Fruit fly (Drosophila melanogaster) whole organism, wandering third instar larva: Measurements from ENCODE around the gene CG17917.

ENCODE experiments used
- CG9705 ChIP-seq: fragments of 200-800 bp; sonication (Bioruptor generic); optimal IDR thresholded peaks from 2 replicates; lab custom pipeline; 2018; ENCODE audit warnings: missing biosample characterization, mild to moderate bottlenecking, missing genetic modification characterization
- Hnf4 ChIP-seq: fragments of 200-800 bp; sonication (Bioruptor generic); optimal IDR thresholded peaks from 2 replicates; lab custom pipeline; 2016; ENCODE audit warnings: missing biosample characterization, mild to moderate bottlenecking, missing genetic modification characterization
- Hr78 ChIP-seq: fragments of >200 bp; optimal IDR thresholded peaks from 2 replicates; lab custom pipeline; 2017; ENCODE audit warnings: missing biosample characterization, missing genetic modification characterization
- Jra ChIP-seq: sonication (Bioruptor generic); optimal IDR thresholded peaks from 2 replicates; lab custom pipeline; 2016; ENCODE audit warnings: missing biosample characterization, missing genetic modification characterization
- Myc ChIP-seq: fragments of >200 bp; optimal IDR thresholded peaks from 2 replicates; lab custom pipeline; 2017
- OdsH ChIP-seq: fragments of 200-800 bp; sonication (Bioruptor generic); optimal IDR thresholded peaks from 2 replicates; lab custom pipeline; 2016; ENCODE audit warnings: missing biosample characterization, mild to moderate bottlenecking, missing genetic modification characterization
- fru ChIP-seq: fragments of 200-800 bp; sonication (Bioruptor generic); optimal IDR thresholded peaks from 3 replicates; lab custom pipeline; 2016; ENCODE audit warnings: missing biosample characterization, mild to moderate bottlenecking, missing genetic modification characterization
- h ChIP-seq: fragments of 200-800 bp; sonication (Bioruptor generic); optimal IDR thresholded peaks from 3 replicates; lab custom pipeline; 2016; ENCODE audit warnings: missing biosample characterization, mild to moderate bottlenecking, missing genetic modification characterization
- lola ChIP-seq: fragments of >200 bp; optimal IDR thresholded peaks from 2 replicates; lab custom pipeline; 2017; ENCODE audit warnings: missing biosample characterization, missing genetic modification characterization
- pan ChIP-seq: fragments of >200 bp; optimal IDR thresholded peaks from 2 replicates; lab custom pipeline; 2017
- psq ChIP-seq: fragments of 200-800 bp; sonication (Bioruptor generic); optimal IDR thresholded peaks from 3 replicates; lab custom pipeline; 2017; ENCODE audit warnings: missing biosample characterization, mild to moderate bottlenecking, missing genetic modification characterization, moderate library complexity

DNA sequence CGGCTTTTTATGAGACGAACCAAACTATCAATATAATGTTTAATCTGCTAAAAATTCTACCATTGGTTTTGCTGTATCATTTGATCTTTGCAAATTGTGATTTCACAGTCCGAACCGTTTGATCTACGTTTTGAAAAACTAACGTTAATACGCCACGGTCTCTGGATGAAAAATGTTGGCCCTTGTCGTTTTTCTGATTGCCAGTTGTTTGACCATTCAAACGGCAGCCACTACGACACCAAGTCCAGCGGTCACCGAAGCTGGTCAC is 32.5 kb downstream of the CG17917 start, which contains the start of gene CG42564:
- TF ChIP-seq h (GFP tag; lab: Kevin White, UChicago) (no peak), psq (GFP tag; lab: Kevin White, UChicago) (no peak), CG9705 (GFP tag; lab: Kevin White, UChicago) (no peak), OdsH (GFP tag; lab: Kevin White, UChicago) (no peak), pan (no peak), Jra (GFP tag; lab: Kevin White, UChicago) (no peak), lola (GFP tag; lab: Kevin White, UChicago) (no peak), Hr78 (GFP tag; lab: Kevin White, UChicago) (no peak), Hnf4 (GFP tag; lab: Kevin White, UChicago) (no peak), fru (GFP tag; lab: Kevin White, UChicago) (no peak), Myc (no peak)
